Worm (Caenorhabditis elegans): ENCODE results near the gene mdt-30.

DNA sequence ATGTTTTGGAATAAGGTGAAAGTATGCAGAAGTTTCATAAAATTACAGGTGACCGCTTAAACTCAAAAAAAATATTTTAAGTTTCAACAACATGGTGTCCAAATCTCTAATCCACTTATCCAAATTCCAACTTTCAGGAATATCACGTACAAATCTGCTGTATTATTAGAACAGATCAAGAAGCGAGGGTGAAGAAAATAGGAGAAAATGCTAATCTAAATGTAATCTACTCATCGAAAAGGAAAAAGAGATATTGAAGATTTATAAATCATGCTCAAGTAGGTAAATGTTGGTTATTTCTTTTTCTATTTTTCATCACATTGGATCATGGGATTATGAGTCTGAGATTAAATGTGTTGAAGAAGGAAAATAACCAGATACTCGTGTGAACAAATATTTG lies 26.3 kb downstream of the mdt-30 start:
- no peak for TF ChIP-seq nhr-90 (tag; optimal IDR thresholded peaks at IDR 0.05)
- no peak for TF ChIP-seq sdz-38 (tag; optimal IDR thresholded peaks at IDR 0.05)
- no peak for TF ChIP-seq F57C9.4 (tag; optimal IDR thresholded peaks at IDR 0.05)
- TF ChIP-seq hmg-1.2 (GFP tag; IDR thresholded peaks at IDR 0.05) = no peak
- no peak for TF ChIP-seq F57A8.1 (GFP tag; optimal IDR thresholded peaks at IDR 0.05)
- no peak for TF ChIP-seq B0019.2 (GFP tag; conservative IDR thresholded peaks at IDR 0.05)
- no peak for TF ChIP-seq nfya-1 (tag; optimal IDR thresholded peaks at IDR 0.05; ENCODE audit: borderline replicate concordance, insufficient read depth)
- TF ChIP-seq madf-3 (GFP tag; IDR thresholded peaks at IDR 0.05) = no peak
- no peak for TF ChIP-seq tbx-9 (tag; optimal IDR thresholded peaks at IDR 0.05; ENCODE audit: borderline replicate concordance)
- no peak for TF ChIP-seq bed-1 (GFP tag; IDR thresholded peaks at IDR 0.05)
- TF ChIP-seq attf-5 (GFP tag; optimal IDR thresholded peaks at IDR 0.05) = no peak
- no peak for TF ChIP-seq pha-4 (tag; optimal IDR thresholded peaks at IDR 0.05)
- TF ChIP-seq F39B2.1 (GFP tag; IDR thresholded peaks at IDR 0.05) = no peak
- TF ChIP-seq hrde-1 (tag; optimal IDR thresholded peaks at IDR 0.05; ENCODE audit: borderline replicate concordance) = no peak
